Fruit fly (Drosophila melanogaster) whole organism, prepupa: ENCODE measurements around the gene pigeon.
A peak's percentile ranks its signal among the peaks of the same experiment; 100 is the strongest.

Experiments
- Blimp-1 ChIP-seq: fragments of 200-800 bp; sonication (Bioruptor generic); optimal IDR thresholded peaks from 3 replicates; lab custom pipeline; 2017; ENCODE audit warnings: missing biosample characterization, missing genetic modification characterization, mild to moderate bottlenecking, moderate library complexity, missing genetic modification reagents
- CG10631 ChIP-seq: fragments of 200-800 bp; sonication (Bioruptor generic); optimal IDR thresholded peaks from 2 replicates; lab custom pipeline; 2016; ENCODE audit warnings: missing biosample characterization, missing genetic modification characterization
- CG11294 ChIP-seq: fragments of 200-800 bp; sonication (Bioruptor generic); IDR thresholded peaks from 2 replicates; pipeline ENCODE4 v1.3.6; 2022; ENCODE audit warnings: missing biosample characterization, missing genetic modification characterization
- CG11762 ChIP-seq: fragments of 200-800 bp; sonication (Bioruptor generic); optimal IDR thresholded peaks from 3 replicates; lab custom pipeline; 2016; ENCODE audit warnings: missing biosample characterization, missing genetic modification characterization; ENCODE audit not compliant: insufficient read depth
- CG11902 ChIP-seq: fragments of 200-800 bp; sonication (Bioruptor generic); optimal IDR thresholded peaks from 3 replicates; lab custom pipeline; 2016; ENCODE audit warnings: missing biosample characterization, missing genetic modification characterization
- CG15336 ChIP-seq: fragments of 200-800 bp; sonication (Bioruptor generic); IDR thresholded peaks from 2 replicates; pipeline ENCODE4 v1.3.6; 2022; ENCODE audit warnings: missing biosample characterization, missing genetic modification characterization
- CG16779 ChIP-seq: fragments of 200-800 bp; sonication (Bioruptor generic); optimal IDR thresholded peaks from 3 replicates; lab custom pipeline; 2017; ENCODE audit warnings: missing biosample characterization, mild to moderate bottlenecking, missing genetic modification characterization
- CG3032 ChIP-seq: fragments of 200-800 bp; optimal IDR thresholded peaks from 2 replicates; lab custom pipeline; 2019; ENCODE audit warnings: missing biosample characterization, mild to moderate bottlenecking, missing genetic modification characterization, moderate library complexity
- CG31627 ChIP-seq: fragments of 200-800 bp; sonication (Bioruptor generic); optimal IDR thresholded peaks from 3 replicates; lab custom pipeline; 2016; ENCODE audit warnings: missing biosample characterization, missing genetic modification characterization
- CG32006 ChIP-seq: fragments of 200-800 bp; sonication (Bioruptor generic); optimal IDR thresholded peaks from 3 replicates; lab custom pipeline; 2017; ENCODE audit warnings: missing biosample characterization, mild to moderate bottlenecking, missing genetic modification characterization
- CG34406 ChIP-seq: fragments of 200-800 bp; sonication (Bioruptor generic); optimal IDR thresholded peaks from 3 replicates; lab custom pipeline; 2016; ENCODE audit warnings: missing biosample characterization, missing genetic modification characterization
- CG3919 ChIP-seq: fragments of 200-800 bp; sonication (Bioruptor generic); optimal IDR thresholded peaks from 3 replicates; lab custom pipeline; 2016; ENCODE audit warnings: missing biosample characterization, missing genetic modification characterization
- CG4318 ChIP-seq: fragments of 200-800 bp; sonication (Bioruptor generic); optimal IDR thresholded peaks from 3 replicates; lab custom pipeline; 2017; ENCODE audit warnings: missing biosample characterization, mild to moderate bottlenecking, missing genetic modification characterization
- CG6163 ChIP-seq: fragments of 200-800 bp; sonication (Bioruptor generic); IDR thresholded peaks from 3 replicates; pipeline ENCODE4 v1.3.6; 2022; ENCODE audit warnings: missing biosample characterization, missing genetic modification characterization
- CG6276 ChIP-seq: fragments of 200-800 bp; sonication (Bioruptor generic); optimal IDR thresholded peaks from 2 replicates; lab custom pipeline; 2017; ENCODE audit warnings: missing biosample characterization, mild to moderate bottlenecking, missing genetic modification characterization
- CG8119 ChIP-seq: fragments of 200-800 bp; sonication (Bioruptor generic); IDR thresholded peaks from 3 replicates; pipeline ENCODE4 v1.3.6; 2022; ENCODE audit warnings: missing biosample characterization, missing genetic modification characterization
- CG8632 ChIP-seq: fragments of 200-800 bp; sonication (Bioruptor generic); optimal IDR thresholded peaks from 3 replicates; lab custom pipeline; 2016; ENCODE audit warnings: missing biosample characterization, missing genetic modification characterization
- Eip78C ChIP-seq: fragments of 200-800 bp; sonication (Bioruptor generic); peaks from one replicate; lab custom pipeline; 2016; ENCODE audit warnings: missing biosample characterization, missing genetic modification characterization
- Eip93F ChIP-seq: fragments of 200-800 bp; sonication (Bioruptor generic); optimal IDR thresholded peaks from 2 replicates; lab custom pipeline; 2016; ENCODE audit warnings: missing biosample characterization, mild to moderate bottlenecking, missing genetic modification characterization
- Ets21C ChIP-seq: fragments of 200-800 bp; sonication (Bioruptor generic); optimal IDR thresholded peaks from 3 replicates; lab custom pipeline; 2016; ENCODE audit warnings: missing biosample characterization, missing genetic modification characterization
- Gug ChIP-seq: fragments of 200-800 bp; sonication (Bioruptor generic); IDR thresholded peaks from 2 replicates; pipeline ENCODE4 v1.3.6; 2022; ENCODE audit warnings: missing biosample characterization, missing genetic modification characterization
- Hr38 ChIP-seq: sonication (Bioruptor generic); optimal IDR thresholded peaks from 2 replicates; lab custom pipeline; 2016; ENCODE audit warnings: missing biosample characterization, missing genetic modification characterization
- Hr39 ChIP-seq: fragments of 200-800 bp; sonication (Bioruptor generic); optimal IDR thresholded peaks from 2 replicates; lab custom pipeline; 2016; ENCODE audit warnings: missing biosample characterization, missing genetic modification characterization
- Hr4 ChIP-seq: fragments of 200-800 bp; sonication (Bioruptor generic); optimal IDR thresholded peaks from 3 replicates; lab custom pipeline; 2016; ENCODE audit warnings: missing biosample characterization, missing genetic modification characterization
- Met ChIP-seq: fragments of 200-800 bp; sonication (Bioruptor generic); optimal IDR thresholded peaks from 3 replicates; lab custom pipeline; 2016; ENCODE audit warnings: missing biosample characterization, missing genetic modification characterization
- OdsH ChIP-seq: fragments of 200-800 bp; sonication (Bioruptor generic); optimal IDR thresholded peaks from 3 replicates; lab custom pipeline; 2016; ENCODE audit warnings: missing biosample characterization, missing genetic modification characterization
- Smox ChIP-seq: fragments of 200-800 bp; sonication (Bioruptor generic); optimal IDR thresholded peaks from 3 replicates; lab custom pipeline; 2016; ENCODE audit warnings: missing biosample characterization, missing genetic modification characterization
- Sox102F ChIP-seq: fragments of 200-800 bp; sonication (Bioruptor generic); optimal IDR thresholded peaks from 2 replicates; lab custom pipeline; 2016; ENCODE audit warnings: missing biosample characterization, mild to moderate bottlenecking, missing genetic modification characterization
- Sox14 ChIP-seq: fragments of 200-800 bp; sonication (Bioruptor generic); optimal IDR thresholded peaks from 3 replicates; lab custom pipeline; 2016; ENCODE audit warnings: missing biosample characterization, missing genetic modification characterization
- Sox15 ChIP-seq: fragments of 200-800 bp; sonication (Bioruptor generic); optimal IDR thresholded peaks from 3 replicates; lab custom pipeline; 2016; ENCODE audit warnings: missing biosample characterization, missing genetic modification characterization
- achi ChIP-seq: fragments of 200-800 bp; sonication (Bioruptor generic); optimal IDR thresholded peaks from 3 replicates; lab custom pipeline; 2016; ENCODE audit warnings: missing biosample characterization, missing genetic modification characterization
- acj6 ChIP-seq: fragments of 200-800 bp; sonication (Bioruptor generic); optimal IDR thresholded peaks from 3 replicates; lab custom pipeline; 2016; ENCODE audit warnings: missing biosample characterization, missing genetic modification characterization
- cyc ChIP-seq: fragments of 200-800 bp; sonication (Bioruptor generic); optimal IDR thresholded peaks from 3 replicates; lab custom pipeline; 2016; ENCODE audit warnings: missing biosample characterization, missing genetic modification characterization
- dsx ChIP-seq: fragments of 200-800 bp; optimal IDR thresholded peaks from 3 replicates; lab custom pipeline; 2019; ENCODE audit warnings: missing biosample characterization, mild to moderate bottlenecking, missing genetic modification characterization, moderate library complexity; ENCODE audit not compliant: poor library complexity, severe bottlenecking
- eg ChIP-seq: fragments of 200-800 bp; sonication (Bioruptor generic); IDR thresholded peaks from 3 replicates; pipeline ENCODE4 v1.3.6; 2022; ENCODE audit warnings: missing biosample characterization, missing genetic modification characterization
- esn ChIP-seq: fragments of 200-800 bp; sonication (Bioruptor generic); optimal IDR thresholded peaks from 2 replicates; lab custom pipeline; 2016; ENCODE audit warnings: missing biosample characterization, mild to moderate bottlenecking, missing genetic modification characterization, moderate library complexity
- fd59A ChIP-seq: fragments of 200-800 bp; sonication (Bioruptor generic); optimal IDR thresholded peaks from 2 replicates; lab custom pipeline; 2017; ENCODE audit warnings: missing biosample characterization, mild to moderate bottlenecking, missing genetic modification characterization, missing genetic modification reagents
- fkh ChIP-seq: fragments of 200-800 bp; sonication (Bioruptor generic); optimal IDR thresholded peaks from 3 replicates; lab custom pipeline; 2017; ENCODE audit warnings: missing biosample characterization, mild to moderate bottlenecking, missing genetic modification characterization, moderate library complexity
- lz ChIP-seq: fragments of 200-800 bp; sonication (Bioruptor generic); optimal IDR thresholded peaks from 3 replicates; lab custom pipeline; 2016; ENCODE audit warnings: missing biosample characterization, missing genetic modification characterization
- pdm3 ChIP-seq: fragments of 200-800 bp; sonication (Bioruptor generic); optimal IDR thresholded peaks from 3 replicates; lab custom pipeline; 2016; ENCODE audit warnings: missing biosample characterization, missing genetic modification characterization
- salr ChIP-seq, 2 experiments: fragments of 200-800 bp; sonication (Bioruptor generic); optimal IDR thresholded peaks; 3 replicates each; lab custom pipeline; 2016 to 2018; ENCODE audit warnings: missing biosample characterization in 2 of 2, missing genetic modification characterization in 2 of 2, mild to moderate bottlenecking in 1 of 2
- spab ChIP-seq: fragments of 200-800 bp; sonication (Bioruptor generic); optimal IDR thresholded peaks from 2 replicates; lab custom pipeline; 2017; ENCODE audit warnings: missing biosample characterization, mild to moderate bottlenecking, missing genetic modification characterization, missing genetic modification reagents
- svp ChIP-seq: fragments of 200-800 bp; sonication (Bioruptor generic); peaks from one replicate; lab custom pipeline; 2016; ENCODE audit warnings: missing biosample characterization, missing genetic modification characterization
- topi ChIP-seq: fragments of 200-800 bp; sonication (Bioruptor generic); optimal IDR thresholded peaks from 3 replicates; lab custom pipeline; 2016; ENCODE audit warnings: missing biosample characterization, missing genetic modification characterization

The pigeon gene

dm6 chr2L:19140984-19141262 lies 44.9 kb upstream of the pigeon start:
- no peak for TF ChIP-seq CG11762 (GFP tag; lab: Kevin White, UChicago)
- no peak for TF ChIP-seq Eip93F (GFP tag; lab: Kevin White, UChicago)
- TF ChIP-seq CG8632: no peak
- peak; percentile 44 for TF ChIP-seq pdm3 (GFP tag; lab: Kevin White, UChicago)
- TF ChIP-seq CG3032 (tag; lab: Kevin White, UChicago): no peak
- TF ChIP-seq fd59A (GFP tag; lab: Kevin White, UChicago): peak; percentile 7
- TF ChIP-seq Blimp-1 (GFP tag; lab: Kevin White, UChicago): no peak
- TF ChIP-seq Met (GFP tag; lab: Kevin White, UChicago): peak; percentile 67
- TF ChIP-seq Ets21C (GFP tag; lab: Kevin White, UChicago): peak; percentile 42
- peak; percentile 51 for TF ChIP-seq CG15336 (GFP tag; lab: Robert Waterston, UW)
- TF ChIP-seq CG4318 (GFP tag; lab: Kevin White, UChicago): peak; percentile 1
- TF ChIP-seq CG6163 (GFP tag; lab: Robert Waterston, UW): peak; percentile 60
- TF ChIP-seq CG11294: no peak
- peak; percentile 30 for TF ChIP-seq achi (GFP tag; lab: Kevin White, UChicago)
- no peak for TF ChIP-seq salr (GFP tag; optimal IDR thresholded peaks at IDR 0.05; lab: Kevin White, UChicago)
- peak; percentile 71 for TF ChIP-seq Eip78C (GFP tag; lab: Kevin White, UChicago)
- TF ChIP-seq esn (GFP tag; lab: Kevin White, UChicago): peak; percentile 46
- TF ChIP-seq Sox14 (GFP tag; lab: Kevin White, UChicago): peak; percentile 60
- TF ChIP-seq CG32006: peak; percentile 66
- peak; percentile 70 for TF ChIP-seq svp (GFP tag; lab: Kevin White, UChicago)
- TF ChIP-seq topi (GFP tag; lab: Kevin White, UChicago): peak; percentile 34
- peak; percentile 3 for TF ChIP-seq dsx (GFP tag; lab: Kevin White, UChicago)
- TF ChIP-seq Hr38 (GFP tag; lab: Kevin White, UChicago): no peak
- peak; percentile 45 for TF ChIP-seq CG6276 (GFP tag; lab: Kevin White, UChicago)
- TF ChIP-seq Smox: peak; percentile 24
- TF ChIP-seq CG16779 (tag; lab: Kevin White, UChicago): no peak
- peak; percentile 58 for TF ChIP-seq cyc (GFP tag; lab: Kevin White, UChicago)
- 0 out of 3 replicates have a peak, but pooled peaks have one; percentile 39 for TF ChIP-seq CG8119
- peak; percentile 38 for TF ChIP-seq lz (GFP tag; lab: Kevin White, UChicago)
- TF ChIP-seq acj6 (GFP tag; lab: Kevin White, UChicago): peak; percentile 48
- peak; percentile 54 for TF ChIP-seq Hr39 (GFP tag; lab: Kevin White, UChicago)
- TF ChIP-seq CG3919 (GFP tag; lab: Kevin White, UChicago): peak; percentile 38
- no peak for TF ChIP-seq Gug (GFP tag; lab: Robert Waterston, UW)
- no peak for TF ChIP-seq Sox15 (GFP tag; lab: Kevin White, UChicago)
- no peak for TF ChIP-seq spab (GFP tag; lab: Kevin White, UChicago)
- peak; percentile 35 for TF ChIP-seq Sox102F
- no peak for TF ChIP-seq CG11902
- no peak for TF ChIP-seq fkh (GFP tag; lab: Kevin White, UChicago)
- TF ChIP-seq CG31627 (GFP tag; lab: Kevin White, UChicago): peak; percentile 49
- peak; percentile 45; the same call in 2 of the 3 replicates for TF ChIP-seq eg (GFP tag; lab: Robert Waterston, UW)
- TF ChIP-seq CG34406 (GFP tag; lab: Kevin White, UChicago): peak; percentile 13
- peak; percentile 54 for TF ChIP-seq Hr4
- peak; percentile 46 for TF ChIP-seq CG10631 (GFP tag; lab: Kevin White, UChicago)
- peak; percentile 46 for TF ChIP-seq OdsH
